Fruit fly (Drosophila melanogaster) whole organism, larva: ENCODE data around the gene CG15721.

Experiments used
- noc ChIP-seq: fragments of 200-800 bp; sonication (Bioruptor generic); optimal IDR thresholded peaks from 3 replicates; lab custom pipeline; 2019; ENCODE audit warnings: missing biosample characterization, mild to moderate bottlenecking, missing genetic modification characterization, moderate library complexity

CG15721 gene

DNA sequence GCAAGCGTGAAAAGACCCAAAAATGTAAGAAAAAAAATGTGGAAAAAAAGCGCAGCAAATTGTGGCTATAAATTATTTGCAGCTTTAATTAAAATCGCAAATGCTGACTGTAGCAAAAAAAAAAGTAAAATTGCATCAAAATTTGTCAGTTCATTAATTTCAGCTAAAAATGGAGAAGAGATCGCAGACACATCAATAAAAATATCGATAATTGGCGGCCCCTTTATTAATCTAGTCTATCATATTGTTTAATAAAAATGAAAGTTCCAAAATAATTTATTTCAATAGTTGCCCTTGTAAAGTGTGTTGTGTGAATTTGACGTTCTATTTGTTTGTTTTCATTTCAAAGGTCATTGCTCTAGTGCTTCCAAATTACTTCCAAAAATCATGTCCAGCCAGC lies 13.7 kb downstream of the CG15721 start, which contains the start of gene CG32643:
CG32643 (plus strand) TSS at position 301 of the 400 bp plus-strand sequence.
- no peak for TF ChIP-seq noc (tag; lab: Kevin White, UChicago)

DNA sequence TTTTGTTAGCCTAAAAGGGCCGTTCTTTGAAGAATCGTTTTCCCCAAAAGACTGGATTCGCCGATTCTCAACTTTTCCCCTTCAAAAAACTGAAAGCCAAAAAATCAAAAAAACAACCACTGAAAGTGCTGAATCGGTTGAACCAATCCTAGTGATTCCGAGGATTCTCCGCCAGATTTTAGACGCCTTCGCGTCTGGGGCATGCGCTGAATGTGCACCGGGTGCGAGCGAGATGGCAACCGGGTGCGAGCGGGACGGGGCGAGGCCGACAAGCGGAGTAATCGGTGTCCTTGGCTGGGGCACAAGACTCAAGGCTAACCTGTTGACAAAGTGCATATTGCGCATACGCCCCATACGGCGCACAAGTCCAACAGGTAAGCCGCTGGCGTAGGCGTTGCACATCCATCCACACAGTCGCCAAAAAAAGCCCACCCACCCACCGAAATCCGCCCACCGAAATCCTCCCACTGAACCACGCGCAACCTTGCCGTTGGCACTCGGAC lies 16.5 kb downstream of the CG15721 start:
- no peak for TF ChIP-seq noc (tag; lab: Kevin White, UChicago)

dm6 chrX:12988025-12988801 lies 17.7 kb downstream of the CG15721 start, which contains the start of gene rsh:
Gene rsh, plus strand, starts transcription at chrX:12988615.
- no peak for TF ChIP-seq noc (tag; lab: Kevin White, UChicago)

DNA sequence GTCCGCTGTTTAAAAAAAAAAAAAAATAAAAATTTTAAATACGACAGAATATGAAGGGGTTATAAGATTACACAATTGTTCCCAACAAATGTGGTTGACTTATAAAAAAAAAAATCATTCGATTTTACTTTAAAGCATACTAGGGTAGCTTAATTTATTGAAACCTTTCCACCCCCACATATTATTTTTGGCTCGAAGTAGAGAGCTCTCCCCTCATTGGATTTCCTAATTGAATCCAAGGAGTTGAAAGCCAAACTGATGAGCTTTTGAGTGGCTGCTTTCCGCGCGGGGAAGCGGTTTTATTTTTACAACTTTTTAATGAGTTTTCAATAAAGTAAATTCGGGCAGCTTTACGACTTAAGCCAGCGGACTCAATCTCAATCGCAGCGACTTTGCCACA lies 34.3 kb downstream of the CG15721 start, which contains the start of gene CG15719:
CG15719 (minus strand) TSS at position 101 of the 400 bp plus-strand sequence.
- TF ChIP-seq noc (tag; lab: Kevin White, UChicago) = no peak

DNA sequence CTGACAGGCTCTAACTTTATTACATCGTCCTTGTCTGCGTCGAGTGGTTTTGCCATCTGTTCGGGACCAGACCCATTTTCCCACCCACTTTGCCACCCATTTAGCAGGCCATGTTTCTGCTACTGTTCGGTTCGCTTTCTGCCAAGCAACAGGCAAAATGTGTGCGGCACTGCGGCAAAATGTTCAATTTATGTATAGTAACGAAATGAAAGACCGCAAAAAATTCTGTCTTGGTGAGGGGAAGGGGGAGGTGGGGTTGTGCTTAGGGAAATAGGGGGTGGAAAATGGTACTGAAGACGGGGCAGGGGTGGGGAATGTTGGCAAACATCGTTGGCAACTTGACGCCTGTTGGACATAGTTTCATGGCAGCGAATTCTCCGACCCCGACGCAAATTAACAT lies 41.8 kb downstream of the CG15721 start:
- TF ChIP-seq noc (tag; lab: Kevin White, UChicago) = no peak

dm6 chrX:13021898-13022297 lies 51.4 kb downstream of the CG15721 start, which contains the start of gene CG2209:
Gene CG2209, plus strand, starts transcription at chrX:13022198.
- TF ChIP-seq noc (tag; lab: Kevin White, UChicago) = no peak
